Worm (Caenorhabditis elegans) whole organism, early embryonic: ENCODE data around the gene K01A6.4.

Experiments
- B0310.2 ChIP-seq: sonication (generic microtip); optimal IDR thresholded peaks from 2 replicates; lab custom pipeline; 2016; ENCODE audit warnings: mild to moderate bottlenecking, missing genetic modification characterization, missing compliant biosample characterization
- aly-1 ChIP-seq: sonication (generic microtip); optimal IDR thresholded peaks from 2 replicates; lab custom pipeline; 2016; ENCODE audit warnings: missing genetic modification characterization, missing compliant biosample characterization
- ama-1 ChIP-seq: fragments of 150-350 bp; optimal IDR thresholded peaks from 2 replicates; lab custom pipeline; 2014
- ceh-36 ChIP-seq: sonication (generic microtip); optimal IDR thresholded peaks from 2 replicates; lab custom pipeline; 2016; ENCODE audit warnings: missing genetic modification characterization, inconsistent platforms, missing compliant biosample characterization
- ets-7 ChIP-seq: sonication (generic microtip); optimal IDR thresholded peaks from 2 replicates; lab custom pipeline; 2016; ENCODE audit warnings: missing genotype, missing genetic modification characterization, missing compliant biosample characterization
- flt-1 ChIP-seq: fragments of 200-800 bp; sonication (Bioruptor generic); IDR thresholded peaks from 2 replicates; pipeline ENCODE4 v1.3.6; 2022; ENCODE audit warnings: missing genetic modification characterization, missing compliant biosample characterization
- hmbx-1 ChIP-seq: sonication (generic microtip); optimal IDR thresholded peaks from 2 replicates; lab custom pipeline; 2016; ENCODE audit warnings: mild to moderate bottlenecking, missing genetic modification characterization, missing compliant biosample characterization
- hmg-4 ChIP-seq: fragments of 200-800 bp; sonication (Bioruptor generic); optimal IDR thresholded peaks from 2 replicates; lab custom pipeline; 2018; ENCODE audit warnings: mild to moderate bottlenecking, missing genetic modification characterization, missing compliant biosample characterization
- hnd-1 ChIP-seq: sonication (generic microtip); optimal IDR thresholded peaks from 2 replicates; lab custom pipeline; 2016; ENCODE audit warnings: missing genetic modification characterization, missing compliant biosample characterization
- tbx-37 ChIP-seq: fragments of 200-800 bp; sonication (Bioruptor generic); conservative IDR thresholded peaks from 2 replicates; pipeline ENCODE4 v1.3.6; 2022; ENCODE audit warnings: missing genetic modification reagents, missing genetic modification characterization, missing compliant biosample characterization
- tra-4 ChIP-seq: sonication (generic microtip); optimal IDR thresholded peaks from 2 replicates; lab custom pipeline; 2017; ENCODE audit warnings: missing genetic modification characterization, missing compliant biosample characterization

DNA sequence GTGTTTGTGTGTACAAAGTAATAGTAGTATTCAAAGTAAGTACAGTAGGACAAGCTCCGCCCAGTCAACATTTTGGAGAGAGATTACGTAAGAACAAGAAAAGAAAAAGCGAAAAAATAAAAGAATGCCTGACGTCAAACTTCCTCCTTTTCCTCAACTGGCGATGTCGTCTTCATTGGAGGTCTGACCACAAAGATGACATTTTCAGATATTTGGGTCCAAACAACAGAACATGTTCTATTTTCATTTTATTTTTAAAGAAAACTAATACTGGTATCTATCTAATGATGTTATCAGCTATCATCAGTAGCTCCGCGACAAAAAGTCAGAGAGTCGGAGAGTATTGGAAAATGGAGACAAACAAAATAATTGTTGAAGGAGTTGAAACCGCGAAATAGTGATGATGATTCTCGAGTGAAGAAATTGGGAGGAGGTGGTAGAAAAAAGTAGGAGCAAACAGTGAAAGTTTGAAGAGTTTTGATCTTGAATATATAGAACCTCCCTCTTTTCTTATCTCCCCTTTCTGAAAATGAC, 33.7 kb upstream of the K01A6.4 start, which contains the start of gene lips-5:
- TF ChIP-seq hnd-1 (tag; lab: Kevin White, UChicago), result no peak
- no peak for TF ChIP-seq ets-7
- TF ChIP-seq ama-1, result no peak
- TF ChIP-seq flt-1, result no peak
- TF ChIP-seq tbx-37, result no peak
- no peak for TF ChIP-seq B0310.2 (tag; lab: Kevin White, UChicago)
- no peak for TF ChIP-seq hmg-4 (GFP tag; lab: Kevin White, UChicago)
- TF ChIP-seq ceh-36, result no peak
- TF ChIP-seq tra-4 (tag; lab: Kevin White, UChicago), result no peak
- TF ChIP-seq hmbx-1 (tag; lab: Kevin White, UChicago), result no peak
- TF ChIP-seq aly-1 (tag; lab: Kevin White, UChicago), result no peak
